Worm (Caenorhabditis elegans) whole organism, L2 larva: ENCODE results near the gene ymel-1.

Experiments
- ZK546.5 ChIP-seq: sonication (generic microtip); optimal IDR thresholded peaks from 2 replicates; lab custom pipeline; 2017; ENCODE audit warnings: missing biosample characterization, missing genetic modification characterization
- egl-27 ChIP-seq: sonication (generic microtip); optimal IDR thresholded peaks from 3 replicates; lab custom pipeline; 2017; ENCODE audit warnings: missing biosample characterization, missing genetic modification reagents, missing genetic modification characterization
- mab-5 ChIP-seq: fragments of 150-350 bp; optimal IDR thresholded peaks from 2 replicates; lab custom pipeline; 2014; ENCODE audit warnings: missing biosample characterization, missing genetic modification characterization
- snpc-4 ChIP-seq: fragments of 150-350 bp; optimal IDR thresholded peaks from 2 replicates; lab custom pipeline; 2014; ENCODE audit warnings: missing biosample characterization, missing genetic modification characterization
- unc-39 ChIP-seq: fragments of 150-350 bp; optimal IDR thresholded peaks from 2 replicates; lab custom pipeline; 2014; ENCODE audit warnings: missing biosample characterization, missing genetic modification characterization
- unc-62 ChIP-seq: fragments of 150-350 bp; optimal IDR thresholded peaks from 2 replicates; lab custom pipeline; 2014; ENCODE audit warnings: missing biosample characterization, missing genetic modification reagents, missing genetic modification characterization

DNA sequence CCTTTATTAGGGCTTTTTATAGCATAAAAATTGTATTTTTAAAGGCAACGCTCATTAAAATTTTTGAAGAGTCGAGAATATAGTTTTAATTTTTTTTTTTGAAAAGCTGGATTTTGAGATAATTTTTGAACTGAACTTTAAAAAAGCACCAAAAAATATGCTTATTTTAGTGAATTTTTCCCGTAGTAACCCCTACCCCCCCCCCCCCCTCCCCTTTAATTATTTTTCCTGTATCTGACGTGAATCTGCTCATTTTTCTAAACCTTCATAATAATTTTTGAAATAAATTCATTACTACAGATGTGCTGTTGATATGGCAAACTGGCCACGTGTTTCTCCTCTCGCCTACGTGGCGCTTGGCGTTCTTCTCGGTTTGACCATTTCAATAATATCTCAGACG is 34.5 kb upstream of the ymel-1 start, which contains the start of gene C38H2.2:
- TF ChIP-seq unc-62 (GFP tag; lab: Kevin White, UChicago) = no peak
- TF ChIP-seq egl-27 = no peak
- TF ChIP-seq unc-39 (tag; lab: Kevin White, UChicago) = no peak
- TF ChIP-seq ZK546.5 (tag; lab: Kevin White, UChicago) = no peak
- no peak for TF ChIP-seq mab-5 (tag; lab: Kevin White, UChicago)
- TF ChIP-seq snpc-4 (tag; lab: Kevin White, UChicago) = no peak
